Worm (Caenorhabditis elegans) whole organism, early embryonic: ENCODE results near the gene F38B7.2.

Source experiments
- F13C5.2 ChIP-seq: sonication (generic microtip); optimal IDR thresholded peaks from 2 replicates; lab custom pipeline; 2017; ENCODE audit warnings: mild to moderate bottlenecking, missing genetic modification characterization, inconsistent platforms, missing compliant biosample characterization
- aly-1 ChIP-seq: sonication (generic microtip); optimal IDR thresholded peaks from 2 replicates; lab custom pipeline; 2016; ENCODE audit warnings: missing genetic modification characterization, missing compliant biosample characterization
- ama-1 ChIP-seq: fragments of 150-350 bp; optimal IDR thresholded peaks from 2 replicates; lab custom pipeline; 2014
- ceh-36 ChIP-seq: sonication (generic microtip); optimal IDR thresholded peaks from 2 replicates; lab custom pipeline; 2016; ENCODE audit warnings: missing genetic modification characterization, inconsistent platforms, missing compliant biosample characterization
- ets-7 ChIP-seq: sonication (generic microtip); optimal IDR thresholded peaks from 2 replicates; lab custom pipeline; 2016; ENCODE audit warnings: missing genotype, missing genetic modification characterization, missing compliant biosample characterization
- flt-1 ChIP-seq: fragments of 200-800 bp; sonication (Bioruptor generic); IDR thresholded peaks from 2 replicates; pipeline ENCODE4 v1.3.6; 2022; ENCODE audit warnings: missing genetic modification characterization, missing compliant biosample characterization
- hmg-4 ChIP-seq: fragments of 200-800 bp; sonication (Bioruptor generic); optimal IDR thresholded peaks from 2 replicates; lab custom pipeline; 2018; ENCODE audit warnings: mild to moderate bottlenecking, missing genetic modification characterization, missing compliant biosample characterization
- hnd-1 ChIP-seq: sonication (generic microtip); optimal IDR thresholded peaks from 2 replicates; lab custom pipeline; 2016; ENCODE audit warnings: missing genetic modification characterization, missing compliant biosample characterization
- pes-1 ChIP-seq: fragments of 200-800 bp; sonication (Bioruptor generic); IDR thresholded peaks from 2 replicates; pipeline ENCODE4 v1.3.6; 2022; ENCODE audit warnings: missing genetic modification reagents, missing genetic modification characterization, missing compliant biosample characterization
- scrt-1 ChIP-seq: fragments of 200-800 bp; sonication (Bioruptor generic); IDR thresholded peaks from 2 replicates; pipeline ENCODE4 v1.3.6; 2022; ENCODE audit warnings: missing genetic modification characterization, missing compliant biosample characterization
- tbx-11 ChIP-seq: fragments of 200-800 bp; sonication (Bioruptor generic); IDR thresholded peaks from 2 replicates; pipeline ENCODE4 v1.3.6; 2022; ENCODE audit warnings: missing genetic modification characterization, missing compliant biosample characterization
- tbx-37 ChIP-seq: fragments of 200-800 bp; sonication (Bioruptor generic); conservative IDR thresholded peaks from 2 replicates; pipeline ENCODE4 v1.3.6; 2022; ENCODE audit warnings: missing genetic modification reagents, missing genetic modification characterization, missing compliant biosample characterization
- tra-4 ChIP-seq: sonication (generic microtip); optimal IDR thresholded peaks from 2 replicates; lab custom pipeline; 2017; ENCODE audit warnings: missing genetic modification characterization, missing compliant biosample characterization

DNA sequence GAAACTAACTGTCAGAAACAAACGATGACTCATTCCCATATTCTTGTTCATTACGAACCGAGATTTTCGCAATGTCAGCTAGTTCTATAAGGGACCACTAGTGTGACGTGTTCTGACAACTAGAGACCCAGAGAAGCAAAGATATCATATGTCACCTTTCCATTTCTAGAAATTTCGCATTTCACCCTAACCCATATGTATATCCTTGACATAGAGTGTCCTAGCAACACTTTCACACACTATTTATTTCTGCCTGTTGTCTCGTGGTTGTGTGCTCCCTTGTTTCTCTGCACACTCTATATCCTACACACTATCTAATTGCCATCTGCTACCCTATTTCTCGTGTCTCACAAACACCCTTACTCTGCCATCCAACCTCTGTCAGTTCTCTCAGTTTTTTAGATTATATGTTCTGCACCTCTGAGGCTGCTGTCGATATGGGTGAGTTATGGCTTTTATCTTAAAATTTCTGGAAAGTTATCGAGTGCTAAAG lies 5.2 kb downstream of the F38B7.2 start, which contains the start of the genes F38B7.17 and F38B7.3:
- TF ChIP-seq tbx-37 (GFP tag; lab: Robert Waterston, UW): no peak
- TF ChIP-seq tbx-11 (GFP tag; lab: Robert Waterston, UW): no peak
- no peak for TF ChIP-seq tra-4 (tag; lab: Kevin White, UChicago)
- TF ChIP-seq hnd-1: no peak
- no peak for TF ChIP-seq ets-7 (tag; lab: Kevin White, UChicago)
- no peak for TF ChIP-seq flt-1
- no peak for TF ChIP-seq ama-1 (lab: Kevin White, UChicago)
- peak; percentile 38 for TF ChIP-seq F13C5.2 (tag; lab: Kevin White, UChicago)
- TF ChIP-seq pes-1 (GFP tag; lab: Robert Waterston, UW): no peak
- no peak for TF ChIP-seq aly-1
- TF ChIP-seq scrt-1 (GFP tag; lab: Robert Waterston, UW): no peak
- no peak for TF ChIP-seq ceh-36 (tag; lab: Kevin White, UChicago)
- no peak for TF ChIP-seq hmg-4
